Fruit fly (Drosophila melanogaster): ENCODE results near the gene CG14312.

The CG14312 gene

DNA sequence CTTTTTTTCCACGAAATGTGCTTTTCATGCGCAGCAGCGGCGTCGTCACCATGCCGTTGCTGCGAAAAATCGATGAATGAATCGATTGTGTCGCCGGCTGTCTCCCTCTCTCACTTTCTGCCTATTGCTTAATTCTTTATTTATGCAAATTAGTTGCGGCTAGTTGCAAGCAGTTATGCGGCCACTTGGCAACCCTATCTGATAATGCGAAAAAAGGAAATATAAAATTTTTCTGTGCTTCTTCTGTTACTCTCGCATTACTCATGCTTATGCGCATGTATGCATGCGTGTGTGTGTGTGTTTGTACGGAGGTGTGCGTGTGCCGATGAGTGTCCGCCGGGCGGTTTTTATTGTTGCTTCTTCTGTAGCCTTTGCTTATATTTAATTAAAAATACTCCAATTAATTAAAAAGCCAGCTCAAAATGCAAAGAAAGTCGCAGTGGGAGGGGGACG is 39.6 kb downstream of the CG14312 start (continued):
- no peak for TF ChIP-seq bigmax (GFP tag; optimal IDR thresholded peaks at IDR 0.05)
- TF ChIP-seq MBD-R2 (GFP tag; IDR thresholded peaks at IDR 0.05) = peak; percentile 37; the same call in 1 of the 2 replicates
- TF ChIP-seq odd (GFP tag; optimal IDR thresholded peaks at IDR 0.05) = no peak
- TF ChIP-seq CG10321 (GFP tag; IDR thresholded peaks at IDR 0.05) = no peak
- no peak for TF ChIP-seq CG1602 (GFP tag; optimal IDR thresholded peaks at IDR 0.05)
- no peak for TF ChIP-seq Ada2b (GFP tag; IDR thresholded peaks at IDR 0.05)
- no peak for TF ChIP-seq dati (GFP tag; IDR thresholded peaks at IDR 0.05)
- peak; percentile 9 for TF ChIP-seq abd-A (tag; optimal IDR thresholded peaks at IDR 0.05)
- peak; percentile 5; the same call in 1 of the 3 replicates for TF ChIP-seq row (GFP tag; IDR thresholded peaks at IDR 0.05)
- peak; percentile 24 for TF ChIP-seq CG17385 (GFP tag; optimal IDR thresholded peaks at IDR 0.05)
- TF ChIP-seq CG15479 (GFP tag; optimal IDR thresholded peaks at IDR 0.05) = no peak
- TF ChIP-seq ems (GFP tag; optimal IDR thresholded peaks at IDR 0.05) = peak; percentile 39
- no peak for TF ChIP-seq CkIIα-i1 (GFP tag; IDR thresholded peaks at IDR 0.05)
- TF ChIP-seq gsb (GFP tag; IDR thresholded peaks at IDR 0.05) = no peak
- TF ChIP-seq Fer1 (GFP tag; optimal IDR thresholded peaks at IDR 0.05) = peak; percentile 20
- TF ChIP-seq CG6175 (GFP tag; IDR thresholded peaks at IDR 0.05) = 0 out of 3 replicates have a peak, but pooled peaks have one; percentile 25
- no peak for TF ChIP-seq CG9797 (GFP tag; optimal IDR thresholded peaks at IDR 0.05)
- TF ChIP-seq slbo (GFP tag; IDR thresholded peaks at IDR 0.05) = peak; percentile 33
- TF ChIP-seq trh (GFP tag; optimal IDR thresholded peaks at IDR 0.05) = no peak
- TF ChIP-seq B-H2 (GFP tag; optimal IDR thresholded peaks at IDR 0.05) = peak; percentile 51
- no peak for TF ChIP-seq CG12769 (tag; optimal IDR thresholded peaks at IDR 0.05)
- no peak for TF ChIP-seq CG1024 (GFP tag; IDR thresholded peaks at IDR 0.05)
- TF ChIP-seq CG6254 (GFP tag; optimal IDR thresholded peaks at IDR 0.05) = peak; percentile 30
- TF ChIP-seq CG6854 (GFP tag; optimal IDR thresholded peaks at IDR 0.05) = peak; percentile 27
- TF ChIP-seq crp (GFP tag; optimal IDR thresholded peaks at IDR 0.05) = no peak
- no peak for TF ChIP-seq stwl (tag; optimal IDR thresholded peaks at IDR 0.05)
- peak; percentile 18; the same call in 1 of the 3 replicates for TF ChIP-seq ci (GFP tag; IDR thresholded peaks at IDR 0.05)
- no peak for TF ChIP-seq gcm (GFP tag; optimal IDR thresholded peaks at IDR 0.05)
- TF ChIP-seq Fer3 (tag; optimal IDR thresholded peaks at IDR 0.05) = no peak
- no peak for TF ChIP-seq CG4854 (GFP tag; optimal IDR thresholded peaks at IDR 0.05)
- TF ChIP-seq vnd (GFP tag; IDR thresholded peaks at IDR 0.05; ENCODE audit: partially characterized antibody) = no peak
- peak in 1 of 2 experiments; percentile 15 for TF ChIP-seq Pdp1 (GFP tag; optimal IDR thresholded peaks at IDR 0.05)
- no peak for TF ChIP-seq CG10431 (GFP tag; optimal IDR thresholded peaks at IDR 0.05)
- TF ChIP-seq jumu (GFP tag; optimal IDR thresholded peaks at IDR 0.05) = peak; percentile 1
- TF ChIP-seq Mrtf (GFP tag; IDR thresholded peaks at IDR 0.05) = no peak
- TF ChIP-seq run (tag; optimal IDR thresholded peaks at IDR 0.05) = no peak
- TF ChIP-seq CG18599 (GFP tag; optimal IDR thresholded peaks at IDR 0.05) = no peak
- peak; percentile 46 for TF ChIP-seq Drgx (GFP tag; IDR thresholded peaks at IDR 0.05)
- peak; percentile 84 for TF ChIP-seq ewg (GFP tag; optimal IDR thresholded peaks at IDR 0.05)
- TF ChIP-seq CG2120 (GFP tag; optimal IDR thresholded peaks at IDR 0.05) = peak; percentile 2
- no peak for TF ChIP-seq CG13624 (GFP tag; optimal IDR thresholded peaks at IDR 0.05)
- no peak for TF ChIP-seq CG17568 (GFP tag; optimal IDR thresholded peaks at IDR 0.05)
- 0 out of 2 replicates have a peak, but pooled peaks have one; percentile 10 for TF ChIP-seq wdn (GFP tag; IDR thresholded peaks at IDR 0.05)
- peak; percentile 71 for TF ChIP-seq vvl (GFP tag; IDR thresholded peaks at IDR 0.05)
- TF ChIP-seq CG14014 (GFP tag; IDR thresholded peaks at IDR 0.05) = 0 out of 2 replicates have a peak, but pooled peaks have one; percentile 25
- TF ChIP-seq CG7963 (GFP tag; IDR thresholded peaks at IDR 0.05; ENCODE audit: partially characterized antibody) = no peak
- TF ChIP-seq btn (GFP tag; optimal IDR thresholded peaks at IDR 0.05) = no peak
- peak; percentile 60 for TF ChIP-seq sens (GFP tag)
- TF ChIP-seq CG6813 (GFP tag; optimal IDR thresholded peaks at IDR 0.05) = peak; percentile 44
- TF ChIP-seq schlank (tag; optimal IDR thresholded peaks at IDR 0.05) = peak; percentile 3
- peak; percentile 13 for TF ChIP-seq maf-S (GFP tag; optimal IDR thresholded peaks at IDR 0.05)
